Worm (Caenorhabditis elegans) whole organism, L4/young adult: ENCODE data around the gene pak-2.

Experiments
- W03F9.2 ChIP-seq: fragments of 150-350 bp; optimal IDR thresholded peaks from 2 replicates; lab custom pipeline; 2014; ENCODE audit warnings: missing biosample characterization, missing genetic modification characterization
- dao-5 ChIP-seq: sonication (generic microtip); optimal IDR thresholded peaks from 2 replicates; lab custom pipeline; 2016; ENCODE audit warnings: missing genotype, missing genetic modification characterization, moderate library complexity, missing compliant biosample characterization
- him-1 ChIP-seq: sonication (generic microtip); optimal IDR thresholded peaks from 2 replicates; lab custom pipeline; 2016; ENCODE audit warnings: missing genotype, missing genetic modification reagents, missing genetic modification characterization, missing compliant biosample characterization

DNA sequence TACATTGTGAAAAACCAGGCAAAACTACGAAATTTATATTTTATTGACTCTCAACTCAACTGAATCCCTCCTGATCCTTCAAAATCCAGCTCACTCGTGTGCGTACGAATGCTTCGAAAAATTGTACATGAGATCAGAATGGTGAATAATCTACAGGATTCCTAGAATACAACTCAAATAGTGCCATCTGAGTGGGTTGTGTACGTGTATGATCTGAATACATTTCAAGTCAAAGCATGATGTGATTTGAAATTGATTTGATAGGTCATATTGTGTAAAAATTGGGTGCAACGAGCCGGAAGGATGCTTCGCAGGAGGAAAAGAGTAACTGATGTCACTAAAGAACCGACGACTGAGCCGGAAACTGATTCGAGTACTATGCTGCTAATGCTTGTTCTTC, 28.5 kb downstream of the pak-2 start:
- TF ChIP-seq him-1 (tag; lab: Kevin White, UChicago) (no peak), W03F9.2 (tag; lab: Kevin White, UChicago) (no peak), dao-5 (tag; lab: Kevin White, UChicago) (no peak)
